Worm (Caenorhabditis elegans) whole organism, L4/young adult: Measurements from ENCODE around the gene enri-2.

Source experiments
- W03F9.2 ChIP-seq: fragments of 150-350 bp; optimal IDR thresholded peaks from 2 replicates; lab custom pipeline; 2014; ENCODE audit warnings: missing biosample characterization, missing genetic modification characterization
- dao-5 ChIP-seq: sonication (generic microtip); optimal IDR thresholded peaks from 2 replicates; lab custom pipeline; 2016; ENCODE audit warnings: missing genotype, missing genetic modification characterization, moderate library complexity, missing compliant biosample characterization
- him-1 ChIP-seq: sonication (generic microtip); optimal IDR thresholded peaks from 2 replicates; lab custom pipeline; 2016; ENCODE audit warnings: missing genotype, missing genetic modification reagents, missing genetic modification characterization, missing compliant biosample characterization

ce11 chrX:14505578-14506353 lies 39.9 kb upstream of the enri-2 start:
- no peak for TF ChIP-seq dao-5 (tag; lab: Kevin White, UChicago)
- no peak for TF ChIP-seq him-1 (tag; lab: Kevin White, UChicago)
- no peak for TF ChIP-seq W03F9.2
